Worm (Caenorhabditis elegans): ENCODE measurements around the gene srg-9.

Gene srg-9

DNA sequence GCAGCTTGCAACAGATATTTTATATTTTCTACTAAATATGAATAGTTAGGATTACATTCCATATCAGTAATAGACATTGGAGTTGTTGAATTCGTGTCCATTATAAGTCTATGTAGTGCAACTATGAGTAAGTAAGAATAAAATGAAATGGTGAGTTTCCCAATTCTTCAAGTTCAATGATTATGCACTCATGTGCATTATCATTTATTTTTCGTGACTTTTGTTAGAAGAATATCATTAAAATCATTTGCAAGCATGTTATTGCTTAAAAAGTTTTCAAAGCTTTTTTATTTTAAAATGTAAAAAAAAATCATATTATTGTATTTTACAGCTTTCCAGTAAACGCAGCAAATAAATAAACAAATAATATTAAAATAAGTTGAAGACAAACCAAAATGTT lies at the start of gene srg-9:
srg-9 (minus strand) TSS at position 101 of the 400 bp plus-strand sequence.
- TF ChIP-seq ceh-16 (tag; optimal IDR thresholded peaks at IDR 0.05): no peak
- TF ChIP-seq aly-2 (tag; optimal IDR thresholded peaks at IDR 0.05): no peak
- TF ChIP-seq snpc-4 (tag; optimal IDR thresholded peaks at IDR 0.05): no peak
- TF ChIP-seq nhr-23 (tag; optimal IDR thresholded peaks at IDR 0.05): no peak
- TF ChIP-seq Y55F3AM.14 (GFP tag; optimal IDR thresholded peaks at IDR 0.05): no peak
- no peak for TF ChIP-seq R02D3.7 (tag; optimal IDR thresholded peaks at IDR 0.05)
- TF ChIP-seq peb-1 (tag; optimal IDR thresholded peaks at IDR 0.05): no peak

DNA sequence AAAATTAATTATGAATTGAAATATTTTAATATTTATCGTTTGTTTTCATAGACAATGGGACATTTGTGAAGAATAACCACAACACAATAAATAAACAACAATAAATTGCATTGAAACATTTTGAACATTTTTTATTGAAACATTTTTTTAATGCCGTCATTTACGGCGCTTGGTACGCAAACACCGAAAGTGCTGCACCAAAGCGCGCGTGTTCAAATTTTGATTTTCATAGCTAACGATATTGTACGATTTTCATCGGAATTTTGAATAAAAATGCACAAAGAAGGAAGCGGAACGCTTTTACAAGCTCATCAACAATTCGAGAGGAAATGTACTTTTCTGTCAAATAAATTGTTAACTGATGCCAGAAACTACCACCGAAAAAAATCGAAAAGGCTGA lies 47.2 kb upstream of the srg-9 start:
- no peak for TF ChIP-seq nhr-129 (tag; optimal IDR thresholded peaks at IDR 0.05)
- TF ChIP-seq snpc-4 (tag; optimal IDR thresholded peaks at IDR 0.05): no peak

DNA sequence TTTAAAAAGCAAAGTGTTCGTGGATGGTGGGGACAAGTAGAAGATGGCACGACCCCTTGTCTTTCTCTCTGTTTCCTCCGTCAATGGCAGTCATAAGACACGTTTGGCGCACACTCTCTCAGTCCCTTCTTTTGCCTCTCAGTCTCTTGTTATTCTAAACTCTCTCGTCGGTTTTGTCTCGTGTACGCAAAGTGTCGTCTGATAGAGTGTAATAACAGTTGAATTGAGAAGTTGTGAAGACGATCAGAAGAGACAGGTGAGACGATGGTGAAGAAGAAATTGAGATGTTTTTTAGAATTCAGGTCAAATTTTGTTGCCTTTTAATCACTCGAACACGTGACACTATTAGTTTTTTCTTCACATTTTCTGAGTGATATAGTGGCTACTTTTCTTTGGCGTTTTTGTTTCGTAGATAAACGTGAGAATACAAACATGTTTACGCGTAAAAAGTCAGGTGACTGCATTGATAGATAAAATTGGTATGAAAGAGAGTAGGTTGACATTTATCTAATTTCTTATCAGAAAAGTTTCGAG lies 46.6 kb upstream of the srg-9 start, which contains the start of gene F47D12.9:
F47D12.9 (minus strand) TSS at position 267 of the 534 bp plus-strand sequence.
- no peak for TF ChIP-seq nhr-23 (tag; optimal IDR thresholded peaks at IDR 0.05)
- TF ChIP-seq nhr-237 (tag; optimal IDR thresholded peaks at IDR 0.05): no peak
- no peak for TF ChIP-seq peb-1 (tag; optimal IDR thresholded peaks at IDR 0.05)
- peak; percentile 36 for TF ChIP-seq lin-13 (GFP tag; optimal IDR thresholded peaks at IDR 0.05)
- peak; percentile 56 for TF ChIP-seq ama-1 (optimal IDR thresholded peaks at IDR 0.05)
- no peak for TF ChIP-seq lin-39 (tag; optimal IDR thresholded peaks at IDR 0.05)
- TF ChIP-seq ztf-4 (tag; optimal IDR thresholded peaks at IDR 0.05): peak; percentile 49
- TF ChIP-seq zag-1 (tag; optimal IDR thresholded peaks at IDR 0.05): peak; percentile 52
- TF ChIP-seq unc-39 (tag; optimal IDR thresholded peaks at IDR 0.05): no peak
- no peak for TF ChIP-seq dmd-4 (tag; optimal IDR thresholded peaks at IDR 0.05)
- peak; percentile 72 for TF ChIP-seq unc-55 (GFP tag; optimal IDR thresholded peaks at IDR 0.05)
- TF ChIP-seq nhr-10 (tag; optimal IDR thresholded peaks at IDR 0.05): no peak
- TF ChIP-seq nhr-129 (tag; optimal IDR thresholded peaks at IDR 0.05): peak; percentile 93
- TF ChIP-seq elt-1 (tag; optimal IDR thresholded peaks at IDR 0.05): no peak
- no peak for TF ChIP-seq nhr-77 (tag; optimal IDR thresholded peaks at IDR 0.05)
- no peak for TF ChIP-seq elt-3 (tag; optimal IDR thresholded peaks at IDR 0.05)
- TF ChIP-seq nhr-21 (tag; optimal IDR thresholded peaks at IDR 0.05): peak; percentile 85
- TF ChIP-seq snpc-4 (tag; optimal IDR thresholded peaks at IDR 0.05): no peak
- no peak for TF ChIP-seq ztf-11 (tag; optimal IDR thresholded peaks at IDR 0.05)
- TF ChIP-seq sma-9 (GFP tag; optimal IDR thresholded peaks at IDR 0.05): peak; percentile 54
- TF ChIP-seq sma-9 (tag; optimal IDR thresholded peaks at IDR 0.05): no peak
- TF ChIP-seq Y55F3AM.14 (GFP tag; optimal IDR thresholded peaks at IDR 0.05): no peak
- peak; percentile 87 for TF ChIP-seq nhr-25 (tag; optimal IDR thresholded peaks at IDR 0.05)
- TF ChIP-seq R02D3.7 (tag; optimal IDR thresholded peaks at IDR 0.05): no peak
- TF ChIP-seq alr-1 (tag; optimal IDR thresholded peaks at IDR 0.05): no peak
- no peak for TF ChIP-seq nhr-11 (tag; optimal IDR thresholded peaks at IDR 0.05)
- peak; percentile 4 to 80 for TF ChIP-seq mdl-1 (tag; optimal IDR thresholded peaks at IDR 0.05)
- TF ChIP-seq fos-1 (tag; optimal IDR thresholded peaks at IDR 0.05): peak; percentile 43
- TF ChIP-seq ztf-1 (GFP tag; conservative IDR thresholded peaks at IDR 0.05): no peak
- no peak for TF ChIP-seq skn-1 (tag; optimal IDR thresholded peaks at IDR 0.05)
- no peak for TF ChIP-seq aly-2 (tag; optimal IDR thresholded peaks at IDR 0.05)
- no peak for TF ChIP-seq lin-11 (tag; optimal IDR thresholded peaks at IDR 0.05)
- no peak for TF ChIP-seq ZK546.5 (tag; optimal IDR thresholded peaks at IDR 0.05)
- peak; percentile 61 for TF ChIP-seq blmp-1 (tag; optimal IDR thresholded peaks at IDR 0.05; ENCODE audit: insufficient read depth)
- TF ChIP-seq nhr-12 (tag; optimal IDR thresholded peaks at IDR 0.05): no peak
- TF ChIP-seq lsy-2 (tag; optimal IDR thresholded peaks at IDR 0.05): peak; percentile 56 to 85
- TF ChIP-seq crh-2 (tag; optimal IDR thresholded peaks at IDR 0.05): peak; percentile 86
- peak; percentile 89 for TF ChIP-seq sma-3 (GFP tag; optimal IDR thresholded peaks at IDR 0.05)
- peak; percentile 68 for TF ChIP-seq F13H6.1 (tag; optimal IDR thresholded peaks at IDR 0.05)
- no peak for TF ChIP-seq mbf-1 (tag; optimal IDR thresholded peaks at IDR 0.05)
- no peak for TF ChIP-seq ceh-82 (tag; optimal IDR thresholded peaks at IDR 0.05)
- peak; percentile 82 for TF ChIP-seq sem-4 (tag; optimal IDR thresholded peaks at IDR 0.05)
- no peak for TF ChIP-seq unc-62 (GFP tag; optimal IDR thresholded peaks at IDR 0.05)
- TF ChIP-seq ceh-16 (tag; optimal IDR thresholded peaks at IDR 0.05): no peak
- no peak for TF ChIP-seq mab-5 (tag; optimal IDR thresholded peaks at IDR 0.05)
- TF ChIP-seq gmeb-1 (tag; optimal IDR thresholded peaks at IDR 0.05): peak; percentile 51
- TF ChIP-seq C34F6.9 (tag; optimal IDR thresholded peaks at IDR 0.05): peak; percentile 93
- TF ChIP-seq egl-27 (tag; optimal IDR thresholded peaks at IDR 0.05): peak; percentile 25
- TF ChIP-seq nhr-6 (tag; optimal IDR thresholded peaks at IDR 0.05): peak; percentile 69

All from whole organism, L2 larva.